Worm (Caenorhabditis elegans) whole organism, mixed stage, embryonic: ENCODE data around the gene mml-1.

Source experiments
- bed-3 ChIP-seq: fragments of 200-800 bp; sonication (Bioruptor generic); optimal IDR thresholded peaks from 3 replicates; lab custom pipeline; 2018; ENCODE audit warnings: mild to moderate bottlenecking, missing genetic modification characterization, moderate library complexity, missing compliant biosample characterization
- ces-1 ChIP-seq: fragments of 150-350 bp; optimal IDR thresholded peaks from 2 replicates; lab custom pipeline; 2014; ENCODE audit warnings: missing biosample characterization, missing genetic modification reagents, missing genetic modification characterization
- drap-1 ChIP-seq: fragments of 200-800 bp; sonication (Bioruptor generic); optimal IDR thresholded peaks from 3 replicates; lab custom pipeline; 2018; ENCODE audit warnings: mild to moderate bottlenecking, missing genetic modification characterization, missing compliant biosample characterization
- hlh-1 ChIP-seq: fragments of 150-350 bp; optimal IDR thresholded peaks from 2 replicates; lab custom pipeline; 2014; ENCODE audit warnings: missing biosample characterization, missing genetic modification reagents, missing genetic modification characterization
- mls-2 ChIP-seq: sonication (generic microtip); optimal IDR thresholded peaks from 2 replicates; lab custom pipeline; 2016; ENCODE audit warnings: mild to moderate bottlenecking, missing genetic modification characterization, moderate library complexity, missing compliant biosample characterization
- nhr-237 ChIP-seq: fragments of 150-350 bp; optimal IDR thresholded peaks from 2 replicates; lab custom pipeline; 2014; ENCODE audit warnings: missing biosample characterization, missing genetic modification characterization
- pha-4 ChIP-seq: fragments of 150-350 bp; optimal IDR thresholded peaks from 2 replicates; lab custom pipeline; 2018; ENCODE audit warnings: missing biosample characterization, missing genetic modification reagents, missing genetic modification characterization
- sptf-1 ChIP-seq: sonication (generic microtip); optimal IDR thresholded peaks from 2 replicates; lab custom pipeline; 2017; ENCODE audit warnings: mild to moderate bottlenecking, missing genetic modification characterization, moderate library complexity, missing compliant biosample characterization
- unc-120 ChIP-seq: sonication (generic microtip); optimal IDR thresholded peaks from 2 replicates; lab custom pipeline; 2017; ENCODE audit warnings: missing genetic modification characterization, missing compliant biosample characterization; ENCODE audit not compliant: poor library complexity, severe bottlenecking
- ztf-11 ChIP-seq: fragments of 150-350 bp; optimal IDR thresholded peaks from 2 replicates; lab custom pipeline; 2014; ENCODE audit warnings: missing biosample characterization, missing genetic modification characterization

DNA sequence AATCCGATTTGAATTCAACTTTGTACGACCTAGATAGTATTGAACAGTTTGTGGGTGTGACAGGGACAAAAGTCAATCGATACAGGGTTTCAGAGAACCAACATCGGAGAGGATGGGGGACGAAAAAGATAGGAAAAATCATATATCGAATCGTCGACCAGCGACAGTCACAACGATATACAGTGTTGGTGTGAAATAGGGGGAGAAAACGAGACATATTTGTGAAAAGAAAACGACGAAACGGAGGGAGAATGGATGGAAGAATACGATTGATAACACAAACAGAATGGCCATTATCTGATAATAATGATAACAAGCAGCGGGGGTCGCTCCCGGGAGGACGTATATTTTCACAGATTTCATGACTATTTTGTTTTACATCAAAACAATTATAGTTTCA is 903 bp upstream of the mml-1 start:
- no peak for TF ChIP-seq nhr-237 (tag; lab: Kevin White, UChicago)
- TF ChIP-seq ztf-11 (tag; lab: Kevin White, UChicago): no peak
- TF ChIP-seq ces-1 (GFP tag; lab: Kevin White, UChicago): no peak
- no peak for TF ChIP-seq bed-3 (GFP tag; lab: Kevin White, UChicago)
- no peak for TF ChIP-seq mls-2 (tag; lab: Kevin White, UChicago)
- TF ChIP-seq unc-120 (tag; lab: Kevin White, UChicago): no peak
- TF ChIP-seq hlh-1 (tag; lab: Kevin White, UChicago): no peak
- TF ChIP-seq drap-1 (GFP tag; lab: Kevin White, UChicago): no peak
- no peak for TF ChIP-seq pha-4
- TF ChIP-seq sptf-1 (tag; lab: Kevin White, UChicago): no peak
